Fruit fly (Drosophila melanogaster) whole organism: ENCODE measurements around the gene Ude.

ENCODE experiments used
- CG8478 ChIP-seq: fragments of >200 bp; optimal IDR thresholded peaks from 2 replicates; lab custom pipeline; 2018; ENCODE audit warnings: inconsistent platforms
- Dll ChIP-seq: fragments of >200 bp; optimal IDR thresholded peaks from 2 replicates; lab custom pipeline; 2017
- EcR ChIP-seq, 2 experiments: fragments of >200 bp; optimal IDR thresholded peaks; 2 replicates each; lab custom pipeline; 2017; ENCODE audit warnings: missing biosample characterization in 2 of 2, missing genetic modification characterization in 2 of 2, missing genetic modification reagents in 2 of 2
- pan ChIP-seq: fragments of >200 bp; optimal IDR thresholded peaks from 2 replicates; lab custom pipeline; 2017
- psq ChIP-seq: fragments of >200 bp; optimal IDR thresholded peaks from 2 replicates; lab custom pipeline; 2017

dm6 chr3R:24753561-24754027, 45.9 kb downstream of the Ude start, which contains the start of gene asp:
- TF ChIP-seq EcR (GFP tag; optimal IDR thresholded peaks at IDR 0.05; lab: Kevin White, UChicago) (no peak), psq (lab: Kevin White, UChicago) (no peak), CG8478 (lab: Kevin White, UChicago) (no peak), pan (lab: Kevin White, UChicago) (no peak), Dll (no peak)
